Fruit fly (Drosophila melanogaster) whole organism: ENCODE results near the gene Jhbp13.

Source experiments
- CG8478 ChIP-seq: fragments of >200 bp; optimal IDR thresholded peaks from 2 replicates; lab custom pipeline; 2018; ENCODE audit warnings: inconsistent platforms
- Dll ChIP-seq: fragments of >200 bp; optimal IDR thresholded peaks from 2 replicates; lab custom pipeline; 2017
- EcR ChIP-seq, 2 experiments: fragments of >200 bp; optimal IDR thresholded peaks; 2 replicates each; lab custom pipeline; 2017; ENCODE audit warnings: missing biosample characterization in 2 of 2, missing genetic modification characterization in 2 of 2, missing genetic modification reagents in 2 of 2
- pan ChIP-seq: fragments of >200 bp; optimal IDR thresholded peaks from 2 replicates; lab custom pipeline; 2017
- psq ChIP-seq: fragments of >200 bp; optimal IDR thresholded peaks from 2 replicates; lab custom pipeline; 2017
- usp ChIP-seq: fragments of >200 bp; optimal IDR thresholded peaks from 2 replicates; lab custom pipeline; 2017; ENCODE audit warnings: missing biosample characterization, missing genetic modification characterization, mixed read lengths

The Jhbp13 gene

DNA sequence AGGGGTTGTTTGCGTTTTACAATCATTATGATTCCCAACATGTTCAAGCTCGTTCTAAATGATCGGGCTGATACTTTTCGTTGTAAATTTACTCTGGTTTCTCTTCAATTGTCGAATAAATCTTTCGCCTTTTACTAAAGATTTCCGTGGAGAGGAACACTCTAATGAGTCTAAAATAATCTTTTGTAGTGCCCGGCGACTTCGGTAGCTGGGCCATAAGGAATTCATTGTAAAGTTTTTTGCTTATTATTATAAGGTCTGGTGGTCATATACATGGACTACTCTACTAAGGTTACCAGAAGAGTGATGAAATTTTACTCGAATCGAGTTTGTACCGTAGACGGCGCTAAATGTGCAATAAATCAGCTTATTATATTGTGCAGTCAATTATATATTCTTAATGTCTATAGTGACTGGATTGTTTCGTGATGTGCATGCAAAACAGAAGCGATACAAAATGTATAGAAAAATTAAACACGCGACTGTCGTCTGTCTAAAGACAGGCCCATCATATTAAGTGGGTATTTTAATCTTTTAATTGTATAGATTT, 5.0 kb downstream of the Jhbp13 start:
- TF ChIP-seq EcR (GFP tag; optimal IDR thresholded peaks at IDR 0.05; lab: Kevin White, UChicago) (no peak), pan (lab: Kevin White, UChicago) (no peak), CG8478 (lab: Kevin White, UChicago) (no peak), usp (no peak), Dll (lab: Kevin White, UChicago) (no peak), psq (lab: Kevin White, UChicago) (no peak)

DNA sequence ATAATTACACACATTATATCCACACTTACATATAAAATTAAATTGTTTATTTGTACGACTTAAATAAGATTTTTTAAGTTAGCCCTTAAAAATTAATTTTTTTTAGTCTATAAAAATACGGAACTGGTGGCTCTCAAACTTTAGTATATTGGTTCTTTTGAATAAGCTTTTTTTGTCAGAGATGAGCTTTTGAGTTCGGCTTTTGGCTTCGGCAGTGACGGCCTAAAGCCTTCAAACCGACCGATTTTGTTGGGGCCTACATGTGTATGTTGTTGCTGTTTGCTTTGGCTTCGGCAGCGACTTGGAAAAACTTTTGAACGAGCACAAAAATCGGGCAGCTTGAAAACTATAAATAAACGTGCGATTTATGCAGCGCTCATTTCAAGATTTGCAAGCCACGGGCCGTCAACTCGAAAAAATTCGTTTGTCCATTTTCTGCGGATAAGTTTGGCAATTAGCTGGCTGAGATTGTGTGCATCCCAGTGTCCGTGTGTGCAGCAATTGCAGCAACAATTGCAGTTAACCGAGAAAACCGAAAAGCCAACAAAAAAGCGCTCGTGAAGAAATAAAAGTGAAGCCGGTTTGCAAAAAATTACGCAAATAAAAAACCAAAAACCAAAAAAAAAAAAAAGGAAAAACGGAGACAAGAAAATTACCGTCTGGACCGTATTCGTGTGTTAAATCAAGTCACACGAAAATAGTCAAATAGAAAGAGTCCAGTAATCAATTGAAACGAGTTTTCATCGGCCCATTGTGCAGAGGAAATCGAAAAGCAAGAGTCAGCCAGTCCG, 6.3 kb downstream of the Jhbp13 start, which contains the start of gene CG16820:
TSS of gene CG16820 (plus strand) at position 378 of the 791 bp plus-strand sequence.
- TF ChIP-seq Dll (lab: Kevin White, UChicago) (no peak), psq (lab: Kevin White, UChicago) (no peak), CG8478 (lab: Kevin White, UChicago) (no peak), EcR (GFP tag; optimal IDR thresholded peaks at IDR 0.05; lab: Kevin White, UChicago) (no peak), pan (lab: Kevin White, UChicago) (no peak), usp (no peak)

DNA sequence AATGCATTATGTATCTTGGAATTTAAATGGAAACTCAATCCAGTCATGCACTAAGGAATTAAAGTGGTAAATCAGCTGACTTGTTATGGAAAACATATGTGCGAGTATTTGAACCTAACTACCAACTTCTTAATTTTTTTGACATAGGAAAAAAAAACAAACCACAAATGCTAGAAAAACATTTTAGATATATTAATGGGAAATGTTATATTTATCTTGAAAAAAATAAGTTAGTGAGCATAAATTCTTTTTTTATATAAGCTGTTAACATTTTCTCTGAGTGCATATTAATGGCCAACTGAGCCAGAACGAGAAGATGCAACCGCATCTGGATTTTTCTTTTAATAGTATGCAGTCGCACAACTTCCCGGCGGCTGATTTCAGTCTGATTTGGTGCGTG, 11.4 kb downstream of the Jhbp13 start:
- no peak for TF ChIP-seq psq (lab: Kevin White, UChicago)
- TF ChIP-seq CG8478 (lab: Kevin White, UChicago) = no peak
- TF ChIP-seq EcR (GFP tag; optimal IDR thresholded peaks at IDR 0.05; lab: Kevin White, UChicago) = no peak
- TF ChIP-seq Dll (lab: Kevin White, UChicago) = no peak
- no peak for TF ChIP-seq pan (lab: Kevin White, UChicago)
- no peak for TF ChIP-seq usp

DNA sequence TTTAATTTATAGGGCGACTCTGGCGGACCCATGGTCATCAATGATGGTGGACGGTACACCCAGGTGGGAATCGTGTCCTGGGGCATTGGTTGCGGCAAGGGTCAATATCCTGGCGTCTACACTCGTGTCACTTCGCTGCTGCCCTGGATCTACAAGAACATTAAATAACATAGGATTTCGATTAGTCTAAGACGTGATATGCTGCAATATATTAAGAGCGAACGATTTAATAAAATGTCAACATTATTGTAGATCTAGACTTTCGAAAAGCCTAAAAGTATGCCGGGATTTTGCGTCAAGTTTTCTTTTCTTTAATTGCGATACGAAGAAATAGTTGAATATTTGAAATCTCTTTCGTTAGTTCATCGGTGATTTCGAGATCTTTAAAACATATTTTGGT, 17.4 kb downstream of the Jhbp13 start, which contains the start of gene Naa20B:
TSS of gene Naa20B (plus strand) at position 301 of the 400 bp plus-strand sequence.
- no peak for TF ChIP-seq EcR (GFP tag; optimal IDR thresholded peaks at IDR 0.05; lab: Kevin White, UChicago)
- no peak for TF ChIP-seq psq (lab: Kevin White, UChicago)
- TF ChIP-seq usp = no peak
- TF ChIP-seq Dll (lab: Kevin White, UChicago) = no peak
- TF ChIP-seq pan (lab: Kevin White, UChicago) = no peak
- TF ChIP-seq CG8478 (lab: Kevin White, UChicago) = no peak

DNA sequence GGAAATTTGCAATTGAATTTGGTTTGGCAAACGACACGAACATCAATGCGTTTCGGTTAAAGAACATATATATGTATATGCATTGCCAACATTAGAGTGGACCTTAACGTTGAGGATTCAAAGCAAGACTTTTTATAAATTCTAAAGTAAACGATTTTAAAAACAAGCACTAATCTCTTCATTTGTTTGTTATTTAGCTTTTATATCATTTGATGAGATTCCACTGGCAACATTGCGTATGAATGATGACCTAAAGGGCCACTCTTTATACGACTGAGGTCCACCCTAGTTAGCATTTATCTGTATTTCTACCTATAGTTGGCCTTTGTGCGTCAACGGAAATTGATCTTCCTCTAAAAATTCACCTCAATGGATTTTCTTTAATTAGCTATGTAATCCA, 18.9 kb downstream of the Jhbp13 start:
- no peak for TF ChIP-seq CG8478 (lab: Kevin White, UChicago)
- TF ChIP-seq Dll (lab: Kevin White, UChicago) = no peak
- TF ChIP-seq pan (lab: Kevin White, UChicago) = no peak
- TF ChIP-seq EcR (GFP tag; optimal IDR thresholded peaks at IDR 0.05; lab: Kevin White, UChicago) = no peak
- no peak for TF ChIP-seq psq (lab: Kevin White, UChicago)
- TF ChIP-seq usp = no peak

DNA sequence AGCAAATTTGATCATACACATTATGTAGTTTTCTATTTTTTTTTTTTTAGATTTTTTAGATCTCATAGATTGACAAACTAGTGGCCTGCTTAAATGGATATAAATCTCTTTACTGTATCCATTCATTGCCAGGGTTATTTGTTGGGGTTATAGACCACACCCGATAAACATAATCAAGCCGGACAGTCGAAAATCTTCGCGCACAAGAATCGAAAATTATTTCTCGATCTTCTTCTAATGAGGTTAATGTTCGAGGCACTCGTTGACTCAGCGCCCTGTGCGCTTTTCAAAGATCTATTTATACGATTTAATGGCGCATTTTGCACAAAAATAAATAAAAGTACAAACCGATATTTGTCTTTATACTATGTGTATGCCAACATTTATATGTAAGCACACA, 19.9 kb downstream of the Jhbp13 start, which contains the start of gene CG31730:
TSS of gene CG31730 (minus strand) at position 101 of the 400 bp plus-strand sequence.
- TF ChIP-seq CG8478 (lab: Kevin White, UChicago) = no peak
- TF ChIP-seq psq (lab: Kevin White, UChicago) = no peak
- no peak for TF ChIP-seq Dll (lab: Kevin White, UChicago)
- no peak for TF ChIP-seq EcR (GFP tag; optimal IDR thresholded peaks at IDR 0.05; lab: Kevin White, UChicago)
- TF ChIP-seq pan (lab: Kevin White, UChicago) = no peak
- TF ChIP-seq usp = no peak

DNA sequence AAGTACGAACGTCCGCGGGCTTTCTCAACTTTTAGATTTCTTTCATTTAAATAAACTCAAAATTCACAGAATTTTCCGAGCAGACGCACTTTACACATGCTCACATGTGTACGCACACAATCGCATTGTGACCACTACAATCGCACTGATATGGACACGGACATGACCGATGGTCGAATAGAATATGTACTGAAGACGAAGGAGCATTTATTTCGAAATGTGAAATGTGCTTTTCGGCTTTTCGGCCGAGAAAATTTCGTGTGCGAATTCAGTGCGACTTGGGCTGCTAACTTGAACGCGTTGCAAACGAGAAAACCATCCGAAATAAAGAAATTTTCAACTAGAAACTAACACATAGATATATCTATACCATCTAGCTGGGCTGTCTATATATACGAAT, 21.0 kb downstream of the Jhbp13 start, which contains the start of gene CG44085:
TSS of gene CG44085 (plus strand) at position 269 of the 400 bp plus-strand sequence.
- no peak for TF ChIP-seq EcR (GFP tag; optimal IDR thresholded peaks at IDR 0.05; lab: Kevin White, UChicago)

DNA sequence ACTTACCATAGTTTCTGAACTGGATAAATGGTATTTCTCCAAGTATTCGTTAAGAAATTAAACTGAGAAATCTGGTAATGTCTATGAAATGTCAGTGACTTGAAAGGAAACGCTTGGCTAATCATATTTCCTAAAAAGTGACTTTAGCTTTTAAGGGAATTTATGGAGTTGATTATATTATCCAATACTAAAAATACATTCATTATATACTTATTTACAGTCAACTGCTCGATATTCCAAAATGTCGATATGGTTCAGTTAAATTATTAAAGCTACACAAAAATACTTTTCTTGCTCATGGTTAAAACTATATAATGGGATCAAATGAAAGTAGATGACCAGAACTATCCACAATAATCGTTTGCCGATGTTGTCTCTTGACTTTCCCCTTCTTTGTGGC, 26.0 kb downstream of the Jhbp13 start, which contains the start of gene CG31848:
TSS of gene CG31848 (minus strand) at position 101 of the 400 bp plus-strand sequence.
- TF ChIP-seq psq (lab: Kevin White, UChicago) = no peak
- no peak for TF ChIP-seq Dll (lab: Kevin White, UChicago)
- TF ChIP-seq EcR (GFP tag; optimal IDR thresholded peaks at IDR 0.05; lab: Kevin White, UChicago) = no peak
- TF ChIP-seq usp = no peak
- TF ChIP-seq CG8478 (lab: Kevin White, UChicago) = no peak
- no peak for TF ChIP-seq pan (lab: Kevin White, UChicago)

DNA sequence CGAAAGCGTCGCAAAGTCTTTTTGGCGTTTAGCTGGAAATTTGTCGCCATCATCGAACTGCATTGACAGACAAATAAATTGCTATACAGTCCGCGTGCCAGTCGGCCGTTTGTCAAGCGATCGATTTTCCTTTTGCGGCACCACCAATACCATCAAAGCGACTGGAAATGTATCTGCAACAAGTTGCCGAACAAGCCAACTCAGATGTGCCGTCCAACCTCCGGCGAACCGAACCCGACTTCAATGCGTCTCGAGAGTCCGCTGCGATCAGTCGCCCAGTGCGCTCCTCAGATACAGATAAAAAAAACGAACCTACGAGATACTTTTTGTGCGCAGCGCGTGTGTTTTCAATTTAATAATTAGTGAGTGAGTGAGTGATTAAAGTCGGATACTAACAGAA, 26.8 kb downstream of the Jhbp13 start:
- TF ChIP-seq Dll (lab: Kevin White, UChicago) (no peak), EcR (GFP tag; optimal IDR thresholded peaks at IDR 0.05; lab: Kevin White, UChicago) (no peak), pan (lab: Kevin White, UChicago) (no peak), CG8478 (lab: Kevin White, UChicago) (no peak), usp (no peak), psq (lab: Kevin White, UChicago) (no peak)

DNA sequence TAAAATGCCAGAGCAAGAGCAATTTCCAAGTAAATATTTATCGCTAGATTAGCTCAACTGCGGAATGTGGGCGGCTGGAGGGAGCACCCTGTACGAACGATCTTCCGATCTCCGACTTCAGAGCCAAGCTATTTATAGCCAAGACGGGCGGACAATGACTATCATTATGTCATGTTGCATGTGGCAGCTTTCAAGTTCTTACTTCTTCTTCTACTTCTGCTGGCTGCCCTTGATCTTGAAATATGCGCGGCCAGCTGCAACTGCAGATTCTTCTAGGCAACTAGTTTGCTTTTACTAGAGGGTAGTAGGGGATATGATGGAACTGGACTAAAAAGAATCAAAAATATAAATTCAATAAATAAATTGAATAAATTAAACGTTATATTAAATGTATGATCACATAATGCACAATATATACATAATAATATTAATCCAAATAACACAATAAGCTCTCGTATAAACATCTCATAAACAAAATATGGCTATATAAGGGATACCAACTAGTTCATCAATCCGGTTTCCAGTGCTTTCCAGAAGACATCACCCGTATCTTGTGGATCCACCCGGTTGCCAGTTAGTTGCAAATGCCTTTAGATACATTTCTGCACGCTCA, 28.4 kb downstream of the Jhbp13 start:
- no peak for TF ChIP-seq pan (lab: Kevin White, UChicago)
- no peak for TF ChIP-seq usp
- TF ChIP-seq CG8478 (lab: Kevin White, UChicago) = no peak
- no peak for TF ChIP-seq psq (lab: Kevin White, UChicago)

DNA sequence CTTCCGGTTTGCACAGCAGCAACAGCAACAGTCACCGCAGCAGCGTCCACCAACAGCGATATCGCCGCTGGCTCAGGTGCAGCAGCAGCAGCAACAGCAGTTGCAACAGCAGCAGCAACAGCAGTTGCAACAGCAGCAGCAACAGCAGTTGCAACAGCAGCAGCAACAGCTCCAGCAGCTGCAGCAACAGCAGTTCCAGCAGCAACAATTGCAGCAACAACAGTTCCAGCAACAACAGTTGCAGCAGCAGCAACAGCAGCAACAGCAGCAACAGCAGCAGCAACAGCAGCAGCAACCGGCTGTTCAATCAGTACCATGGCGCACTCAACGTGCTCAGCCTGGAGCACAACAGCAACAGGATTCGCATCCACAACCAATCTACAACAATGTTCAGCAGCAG, 32.8 kb downstream of the Jhbp13 start:
- TF ChIP-seq pan (lab: Kevin White, UChicago) = no peak
- TF ChIP-seq psq (lab: Kevin White, UChicago) = no peak
- no peak for TF ChIP-seq Dll (lab: Kevin White, UChicago)
- TF ChIP-seq usp = no peak
- no peak for TF ChIP-seq EcR (GFP tag; optimal IDR thresholded peaks at IDR 0.05; lab: Kevin White, UChicago)
- TF ChIP-seq CG8478 (lab: Kevin White, UChicago) = no peak
